Fruit fly (Drosophila melanogaster) ovary, adult (tissue): ENCODE data around the gene CG4704.
A peak's percentile ranks its signal among the peaks of the same experiment; 100 is the strongest.

Experiments
- CG17801 ChIP-seq: fragments of 200-800 bp; optimal IDR thresholded peaks from 2 replicates; lab custom pipeline; 2019; ENCODE audit warnings: missing biosample characterization, mild to moderate bottlenecking, missing genetic modification characterization, moderate library complexity; ENCODE audit not compliant: partially characterized antibody

The CG4704 gene

dm6 chr3R:22846202-22846601 lies at the start of gene CG4704:
Gene CG4704, minus strand, starts transcription at chr3R:22846302.
- no peak for TF ChIP-seq CG17801 (GFP tag; lab: Kevin White, UChicago)

- TF ChIP-seq CG17801 (GFP tag; lab: Kevin White, UChicago): no peak
Measured at dm6 chr3R:22895335-22895734, 49.2 kb upstream of the CG4704 start.

- TF ChIP-seq CG17801 (GFP tag; lab: Kevin White, UChicago): no peak
Measured at dm6 chr3R:22891707-22892106, 45.6 kb upstream of the CG4704 start.

- no peak for TF ChIP-seq CG17801 (GFP tag; lab: Kevin White, UChicago)
Measured at dm6 chr3R:22889302-22889701, 43.2 kb upstream of the CG4704 start.

dm6 chr3R:22886832-22887231 lies 40.7 kb upstream of the CG4704 start:
- no peak for TF ChIP-seq CG17801 (GFP tag; lab: Kevin White, UChicago)

dm6 chr3R:22878416-22878815 lies 32.3 kb upstream of the CG4704 start:
- TF ChIP-seq CG17801 (GFP tag; lab: Kevin White, UChicago): no peak

- no peak for TF ChIP-seq CG17801 (GFP tag; lab: Kevin White, UChicago)
Measured at dm6 chr3R:22877610-22878009, 31.5 kb upstream of the CG4704 start.

- TF ChIP-seq CG17801 (GFP tag; lab: Kevin White, UChicago): no peak
Measured at dm6 chr3R:22861982-22862381, 15.9 kb upstream of the CG4704 start.

dm6 chr3R:22839257-22839656 lies 6.8 kb downstream of the CG4704 start:
- TF ChIP-seq CG17801 (GFP tag; lab: Kevin White, UChicago): no peak

- no peak for TF ChIP-seq CG17801 (GFP tag; lab: Kevin White, UChicago)
Measured at dm6 chr3R:22833416-22833815, 12.7 kb downstream of the CG4704 start.

dm6 chr3R:22822729-22823128 lies 23.4 kb downstream of the CG4704 start:
- no peak for TF ChIP-seq CG17801 (GFP tag; lab: Kevin White, UChicago)

- peak; percentile 94 for TF ChIP-seq CG17801 (GFP tag; lab: Kevin White, UChicago)
Measured at dm6 chr3R:22816437-22817173, 29.5 kb downstream of the CG4704 start.

dm6 chr3R:22816078-22816436 lies 30.0 kb downstream of the CG4704 start, which contains the start of gene CG13840:
Gene CG13840, minus strand, starts transcription at chr3R:22816178.
- TF ChIP-seq CG17801 (GFP tag; lab: Kevin White, UChicago): no peak

dm6 chr3R:22810277-22810676 lies 35.8 kb downstream of the CG4704 start:
- TF ChIP-seq CG17801 (GFP tag; lab: Kevin White, UChicago): no peak

dm6 chr3R:22807132-22807531 lies 39.0 kb downstream of the CG4704 start:
- no peak for TF ChIP-seq CG17801 (GFP tag; lab: Kevin White, UChicago)

- TF ChIP-seq CG17801 (GFP tag; lab: Kevin White, UChicago): no peak
Measured at dm6 chr3R:22803655-22804341, 42.3 kb downstream of the CG4704 start, which contains the start of gene CG7031. Gene CG7031, plus strand, starts transcription at chr3R:22804291.
